Fruit fly (Drosophila melanogaster): ENCODE data around the gene CG13023.

The CG13023 gene

DNA sequence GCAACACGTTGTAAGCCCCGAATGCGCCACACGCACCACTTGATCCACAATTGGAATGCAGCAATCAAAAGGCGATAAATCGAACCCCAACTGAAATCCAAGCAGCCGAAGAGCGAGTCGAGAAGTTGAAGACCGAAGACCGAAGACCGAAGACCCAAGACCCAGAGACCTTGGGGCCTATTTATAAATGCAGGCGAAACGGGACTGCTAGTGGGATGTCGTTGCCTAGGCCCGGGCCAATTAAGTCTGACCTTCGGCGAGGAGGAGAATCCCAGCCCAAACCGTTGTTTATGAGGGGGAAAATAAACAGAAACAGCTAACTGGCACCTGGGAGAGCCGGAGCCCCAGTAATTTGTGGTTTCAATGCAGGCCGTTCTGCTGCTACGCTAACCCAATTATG, 9.5 kb upstream of the CG13023 start:
- no peak for TF ChIP-seq sens (GFP tag)
- no peak for TF ChIP-seq HLHmδ (GFP tag; optimal IDR thresholded peaks at IDR 0.05)
- no peak for TF ChIP-seq CG12219 (GFP tag; optimal IDR thresholded peaks at IDR 0.05)
- no peak for TF ChIP-seq crc (GFP tag; optimal IDR thresholded peaks at IDR 0.05)
- TF ChIP-seq BtbVII (GFP tag; optimal IDR thresholded peaks at IDR 0.05), result no peak
- peak; percentile 35 for TF ChIP-seq Deaf1 (tag; optimal IDR thresholded peaks at IDR 0.05)
- no peak for TF ChIP-seq Gug (GFP tag; IDR thresholded peaks at IDR 0.05)
- no peak for TF ChIP-seq CG6175 (GFP tag; IDR thresholded peaks at IDR 0.05)

DNA sequence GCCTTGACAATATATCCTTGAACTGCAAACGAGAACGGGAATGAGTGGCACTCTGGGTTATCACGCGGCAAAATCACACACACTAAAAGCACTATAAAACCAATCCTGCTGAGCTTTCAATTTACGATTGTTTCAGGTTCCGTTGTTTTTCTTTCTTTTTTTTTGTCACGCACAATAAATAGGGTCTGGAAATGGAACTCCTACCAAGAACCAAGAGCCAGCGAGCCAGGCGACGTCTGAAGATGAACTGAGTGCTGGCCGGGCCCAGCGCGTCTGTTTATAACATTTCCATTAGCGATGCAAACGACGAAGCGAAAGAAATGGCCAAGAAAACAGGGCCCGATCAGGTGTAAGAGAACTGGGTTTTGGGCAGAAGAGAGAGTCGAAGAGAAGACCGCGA, 8.1 kb upstream of the CG13023 start, which contains the start of gene CG11905:
CG11905 (minus strand) TSS at position 253 of the 400 bp plus-strand sequence.
- TF ChIP-seq Vsx1 (GFP tag; optimal IDR thresholded peaks at IDR 0.05) (no peak), CG3163 (GFP tag; optimal IDR thresholded peaks at IDR 0.05) (peak; percentile 74), CG4328 (GFP tag; optimal IDR thresholded peaks at IDR 0.05) (no peak), kni (GFP tag; optimal IDR thresholded peaks at IDR 0.05) (peak; percentile 2), mirr (GFP tag; optimal IDR thresholded peaks at IDR 0.05) (no peak), dati (GFP tag; IDR thresholded peaks at IDR 0.05) (no peak), CG6175 (GFP tag; IDR thresholded peaks at IDR 0.05) (no peak), Atf6 (GFP tag; IDR thresholded peaks at IDR 0.05) (no peak), Poxn (GFP tag; IDR thresholded peaks at IDR 0.05) (no peak), mam (GFP tag; optimal IDR thresholded peaks at IDR 0.05) (no peak), CG10959 (GFP tag; IDR thresholded peaks at IDR 0.05) (no peak), CG10565 (GFP tag; optimal IDR thresholded peaks at IDR 0.05) (no peak), Ets65A (GFP tag) (peak; percentile 57), nom (GFP tag; optimal IDR thresholded peaks at IDR 0.05) (peak; percentile 23), CG4730 (GFP tag; IDR thresholded peaks at IDR 0.05) (no peak), fd3F (GFP tag; optimal IDR thresholded peaks at IDR 0.05) (no peak), CG10267 (tag; optimal IDR thresholded peaks at IDR 0.05) (no peak), Spps (tag; optimal IDR thresholded peaks at IDR 0.05) (no peak), br (optimal IDR thresholded peaks at IDR 0.05) (no peak), CG6854 (GFP tag; optimal IDR thresholded peaks at IDR 0.05) (no peak), MESR4 (GFP tag; optimal IDR thresholded peaks at IDR 0.05) (no peak), vvl (GFP tag; IDR thresholded peaks at IDR 0.05) (0 out of 2 replicates have a peak, but pooled peaks have one; percentile 11), fru (optimal IDR thresholded peaks at IDR 0.05) (no peak)

- peak; percentile 62; the same call in 1 of the 2 replicates for TF ChIP-seq CG13287 (GFP tag; IDR thresholded peaks at IDR 0.05; ENCODE audit: partially characterized antibody)
- TF ChIP-seq mld (GFP tag; IDR thresholded peaks at IDR 0.05; ENCODE audit: partially characterized antibody), result no peak
- peak; percentile 35; the same call in 1 of the 2 replicates for TF ChIP-seq NFAT (GFP tag; IDR thresholded peaks at IDR 0.05)
- TF ChIP-seq CG42726 (GFP tag; IDR thresholded peaks at IDR 0.05; ENCODE audit: partially characterized antibody), result 0 out of 2 replicates have a peak, but pooled peaks have one; percentile 20
- TF ChIP-seq danr (GFP tag; IDR thresholded peaks at IDR 0.05), result no peak
- peak; percentile 85 for TF ChIP-seq CTCF (GFP tag; optimal IDR thresholded peaks at IDR 0.05)
- TF ChIP-seq odd (GFP tag; optimal IDR thresholded peaks at IDR 0.05), result no peak
- TF ChIP-seq kah (GFP tag; optimal IDR thresholded peaks at IDR 0.05), result no peak
- 0 out of 2 replicates have a peak, but pooled peaks have one; percentile 32 for TF ChIP-seq Oaz (GFP tag; IDR thresholded peaks at IDR 0.05)
- no peak for TF ChIP-seq inv (GFP tag; IDR thresholded peaks at IDR 0.05; ENCODE audit: partially characterized antibody)
- TF ChIP-seq trem (tag; optimal IDR thresholded peaks at IDR 0.05), result no peak
- peak; percentile 8 for TF ChIP-seq cg (GFP tag; optimal IDR thresholded peaks at IDR 0.05)
- peak; percentile 48; the same call in 1 of the 3 replicates for TF ChIP-seq gce (GFP tag; IDR thresholded peaks at IDR 0.05)
- no peak for TF ChIP-seq CG7556 (GFP tag; optimal IDR thresholded peaks at IDR 0.05)
- TF ChIP-seq CG9932 (GFP tag; IDR thresholded peaks at IDR 0.05), result peak; percentile 28; the same call in 1 of the 2 replicates
- 0 out of 3 replicates have a peak, but pooled peaks have one; percentile 43 for TF ChIP-seq knrl (GFP tag; IDR thresholded peaks at IDR 0.05; ENCODE audit: partially characterized antibody)
- no peak for TF ChIP-seq CG2202 (tag; optimal IDR thresholded peaks at IDR 0.05)
- peak; percentile 2 for TF ChIP-seq CG14710 (tag; optimal IDR thresholded peaks at IDR 0.05)
- peak; percentile 38; the same call in 1 of the 2 replicates for TF ChIP-seq Rfx (GFP tag; IDR thresholded peaks at IDR 0.05)
- TF ChIP-seq Ets65A (GFP tag), result peak; percentile 93
- peak; percentile 77 for TF ChIP-seq CG8478 (optimal IDR thresholded peaks at IDR 0.05)
- TF ChIP-seq dpn (GFP tag; optimal IDR thresholded peaks at IDR 0.05), result no peak
- peak; percentile 74 for TF ChIP-seq HmgZ (tag; optimal IDR thresholded peaks at IDR 0.05)
Measured at dm6 chr3L:16930522-16930921, 3.3 kb upstream of the CG13023 start.
